Worm (Caenorhabditis elegans): ENCODE results near the gene C50D2.7.

DNA sequence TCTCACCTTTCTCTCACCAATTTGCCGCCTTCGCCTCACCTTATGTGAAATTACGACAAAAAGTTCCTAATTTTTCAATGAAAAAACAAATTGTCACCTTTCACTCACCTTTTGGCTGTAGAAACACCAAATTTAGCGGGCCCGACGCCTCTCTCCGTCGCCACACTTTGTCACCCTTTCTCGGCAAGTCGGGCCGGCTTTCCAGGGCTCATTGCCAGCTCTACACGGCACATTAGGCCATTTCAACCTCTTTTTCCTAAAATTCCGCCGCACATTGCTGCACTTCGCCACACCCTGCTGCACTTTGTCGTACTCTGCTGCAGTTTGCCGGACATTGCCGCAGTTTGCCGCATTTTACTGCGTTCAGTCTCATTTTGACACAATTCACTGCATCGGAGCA is 6.1 kb upstream of the C50D2.7 start:
- TF ChIP-seq W03F9.2 (tag; optimal IDR thresholded peaks at IDR 0.05) (no peak), dao-5 (tag; optimal IDR thresholded peaks at IDR 0.05) (no peak), him-1 (tag; optimal IDR thresholded peaks at IDR 0.05) (no peak)

All from whole organism, L4/young adult.